Comparison of ENCODE assay signal across 1 fruit fly cellular context in genomic region chr3L:10033344-10033743, dm6.
A peak's percentile ranks its signal among the peaks of the same experiment; 100 is the strongest.
TF ChIP-seq lines count a peak whose summit lies in the region.

No protein-coding gene starts in this region.

TF ChIP-seq in whole organism, embryonic, 481 proteins besides CTCF, POLR2A, EP300 and RAD21 (continued from another document):
- TF ChIP-seq Doc2 (GFP tag; IDR thresholded peaks at IDR 0.05; lab: Robert Waterston, UW) (no peak), Gsc (GFP tag; IDR thresholded peaks at IDR 0.05; lab: Robert Waterston, UW) (no peak), Doc3 (GFP tag; IDR thresholded peaks at IDR 0.05; lab: Robert Waterston, UW; ENCODE audit: partially characterized antibody) (no peak), Mad (GFP tag; optimal IDR thresholded peaks at IDR 0.05; lab: Kevin White, UChicago) (no peak), Atf3 (GFP tag; optimal IDR thresholded peaks at IDR 0.05; lab: Kevin White, UChicago) (no peak), CG18764 (GFP tag; optimal IDR thresholded peaks at IDR 0.05; lab: Kevin White, UChicago) (no peak), CG43689 (GFP tag; IDR thresholded peaks at IDR 0.05; lab: Robert Waterston, UW) (no peak), jumu (GFP tag; optimal IDR thresholded peaks at IDR 0.05; lab: Kevin White, UChicago) (no peak), Xbp1 (GFP tag; optimal IDR thresholded peaks at IDR 0.05; lab: Kevin White, UChicago) (no peak), CG33557 (GFP tag; optimal IDR thresholded peaks at IDR 0.05; lab: Kevin White, UChicago) (no peak), CG11504 (tag; optimal IDR thresholded peaks at IDR 0.05; lab: Kevin White, UChicago) (peak; percentile 42), pzg (GFP tag; optimal IDR thresholded peaks at IDR 0.05; lab: Kevin White, UChicago) (no peak), Dek (tag; optimal IDR thresholded peaks at IDR 0.05; lab: Kevin White, UChicago) (no peak), Hr51 (GFP tag; optimal IDR thresholded peaks at IDR 0.05; lab: Kevin White, UChicago) (peak in 1 of 2 experiments; percentile 30), Dp (GFP tag; optimal IDR thresholded peaks at IDR 0.05; lab: Kevin White, UChicago) (no peak), CG11696 (GFP tag; IDR thresholded peaks at IDR 0.05; lab: Robert Waterston, UW) (no peak), ssp (GFP tag; IDR thresholded peaks at IDR 0.05; lab: Robert Waterston, UW) (no peak), CG3163 (GFP tag; optimal IDR thresholded peaks at IDR 0.05; lab: Kevin White, UChicago) (no peak), Oaz (GFP tag; IDR thresholded peaks at IDR 0.05; lab: Robert Waterston, UW) (no peak), ato (GFP tag; IDR thresholded peaks at IDR 0.05; lab: Robert Waterston, UW; ENCODE audit: partially characterized antibody) (no peak), CG14667 (GFP tag; IDR thresholded peaks at IDR 0.05; lab: Robert Waterston, UW) (no peak), Sin3A (optimal IDR thresholded peaks at IDR 0.05; lab: Kevin White, UChicago) (no peak), kah (GFP tag; optimal IDR thresholded peaks at IDR 0.05; lab: Kevin White, UChicago) (no peak), CG3838 (GFP tag; optimal IDR thresholded peaks at IDR 0.05; lab: Kevin White, UChicago) (no peak), CG7928 (GFP tag; optimal IDR thresholded peaks at IDR 0.05; lab: Kevin White, UChicago) (no peak), row (GFP tag; IDR thresholded peaks at IDR 0.05; lab: Robert Waterston, UW) (peak; percentile 58; the same call in 1 of the 3 replicates), Usf (GFP tag; optimal IDR thresholded peaks at IDR 0.05; lab: Kevin White, UChicago) (no peak), ems (GFP tag; optimal IDR thresholded peaks at IDR 0.05; lab: Kevin White, UChicago) (no peak), MBD-R2 (GFP tag; IDR thresholded peaks at IDR 0.05; lab: Robert Waterston, UW) (peak; percentile 14; the same call in 1 of the 2 replicates), sens (GFP tag; lab: Kevin White, UChicago) (peak; percentile 55), CG1647 (GFP tag; optimal IDR thresholded peaks at IDR 0.05; lab: Kevin White, UChicago) (no peak), HLHmδ (GFP tag; optimal IDR thresholded peaks at IDR 0.05; lab: Kevin White, UChicago) (no peak), CG6254 (GFP tag; optimal IDR thresholded peaks at IDR 0.05; lab: Kevin White, UChicago) (no peak), CG13424 (tag; optimal IDR thresholded peaks at IDR 0.05; lab: Kevin White, UChicago) (no peak), az2 (GFP tag; optimal IDR thresholded peaks at IDR 0.05; lab: Kevin White, UChicago) (no peak), ro (GFP tag; IDR thresholded peaks at IDR 0.05; lab: Robert Waterston, UW) (no peak), sim (GFP tag; IDR thresholded peaks at IDR 0.05; lab: Robert Waterston, UW) (no peak), dmrt99B (tag; optimal IDR thresholded peaks at IDR 0.05; lab: Kevin White, UChicago) (peak; percentile 33), sqz (GFP tag; optimal IDR thresholded peaks at IDR 0.05; lab: Kevin White, UChicago) (no peak), ken (GFP tag; IDR thresholded peaks at IDR 0.05; lab: Robert Waterston, UW) (no peak), Ravus (GFP tag; IDR thresholded peaks at IDR 0.05; lab: Robert Waterston, UW) (no peak), Atf-2 (GFP tag; optimal IDR thresholded peaks at IDR 0.05; lab: Kevin White, UChicago) (no peak), Ets65A (GFP tag; lab: Kevin White, UChicago) (no peak), shn (GFP tag; optimal IDR thresholded peaks at IDR 0.05; lab: Kevin White, UChicago) (no peak), tll (GFP tag; optimal IDR thresholded peaks at IDR 0.05; lab: Kevin White, UChicago) (no peak), ase (GFP tag; IDR thresholded peaks at IDR 0.05; lab: Robert Waterston, UW) (no peak), CG9932 (GFP tag; IDR thresholded peaks at IDR 0.05; lab: Robert Waterston, UW) (no peak), CG10565 (GFP tag; optimal IDR thresholded peaks at IDR 0.05; lab: Kevin White, UChicago) (no peak), otp (GFP tag; IDR thresholded peaks at IDR 0.05; lab: Robert Waterston, UW) (no peak), dysf (GFP tag; IDR thresholded peaks at IDR 0.05; lab: Robert Waterston, UW) (peak; percentile 45; the same call in 1 of the 3 replicates), fd102C (GFP tag; optimal IDR thresholded peaks at IDR 0.05; lab: Kevin White, UChicago) (no peak), sc (optimal IDR thresholded peaks at IDR 0.05; lab: Kevin White, UChicago) (no peak), sc (GFP tag; optimal IDR thresholded peaks at IDR 0.05; lab: Kevin White, UChicago) (no peak), CG17328 (GFP tag; IDR thresholded peaks at IDR 0.05; lab: Robert Waterston, UW) (no peak), CG3281 (GFP tag; optimal IDR thresholded peaks at IDR 0.05; lab: Kevin White, UChicago) (peak; percentile 20), Sry-δ (GFP tag; optimal IDR thresholded peaks at IDR 0.05; lab: Kevin White, UChicago) (no peak), bbx (GFP tag; IDR thresholded peaks at IDR 0.05; lab: Robert Waterston, UW; ENCODE audit: partially characterized antibody) (no peak), danr (GFP tag; IDR thresholded peaks at IDR 0.05; lab: Robert Waterston, UW) (no peak), Atf6 (GFP tag; IDR thresholded peaks at IDR 0.05; lab: Robert Waterston, UW) (peak; percentile 54), B-H2 (GFP tag; optimal IDR thresholded peaks at IDR 0.05; lab: Kevin White, UChicago) (no peak), Adf1 (GFP tag; IDR thresholded peaks at IDR 0.05; lab: Robert Waterston, UW) (no peak), CG9817 (tag; optimal IDR thresholded peaks at IDR 0.05; lab: Kevin White, UChicago) (no peak), Neu2 (GFP tag; optimal IDR thresholded peaks at IDR 0.05; lab: Kevin White, UChicago; ENCODE audit: borderline replicate concordance) (no peak), jing (GFP tag; optimal IDR thresholded peaks at IDR 0.05; lab: Kevin White, UChicago) (no peak), CG11093 (GFP tag; IDR thresholded peaks at IDR 0.05; lab: Robert Waterston, UW) (no peak), hb (GFP tag; IDR thresholded peaks at IDR 0.05; lab: Robert Waterston, UW; ENCODE audit: partially characterized antibody) (no peak), CG1832 (GFP tag; optimal IDR thresholded peaks at IDR 0.05; lab: Kevin White, UChicago) (no peak), ERR (GFP tag; optimal IDR thresholded peaks at IDR 0.05; lab: Kevin White, UChicago) (no peak), Hand (GFP tag; optimal IDR thresholded peaks at IDR 0.05; lab: Kevin White, UChicago) (peak; percentile 5), CG12942 (GFP tag; optimal IDR thresholded peaks at IDR 0.05; lab: Kevin White, UChicago) (no peak), D (optimal IDR thresholded peaks at IDR 0.05; lab: Kevin White, UChicago) (no peak), D (GFP tag; optimal IDR thresholded peaks at IDR 0.05; lab: Kevin White, UChicago) (no peak), CG10543 (GFP tag; optimal IDR thresholded peaks at IDR 0.05; lab: Kevin White, UChicago) (no peak), oc (tag; optimal IDR thresholded peaks at IDR 0.05; lab: Kevin White, UChicago) (no peak), CG3407 (GFP tag; optimal IDR thresholded peaks at IDR 0.05; lab: Kevin White, UChicago) (no peak), ci (GFP tag; IDR thresholded peaks at IDR 0.05; lab: Robert Waterston, UW) (no peak), abd-A (tag; optimal IDR thresholded peaks at IDR 0.05; lab: Kevin White, UChicago) (peak; percentile 11), knrl (GFP tag; IDR thresholded peaks at IDR 0.05; lab: Robert Waterston, UW; ENCODE audit: partially characterized antibody) (no peak), ara (GFP tag; IDR thresholded peaks at IDR 0.05; lab: Robert Waterston, UW) (no peak), HmgD (GFP tag; optimal IDR thresholded peaks at IDR 0.05; lab: Kevin White, UChicago) (no peak), CG2678 (tag; optimal IDR thresholded peaks at IDR 0.05; lab: Kevin White, UChicago) (peak; percentile 54), lola (GFP tag; optimal IDR thresholded peaks at IDR 0.05; lab: Kevin White, UChicago) (no peak), lilli (GFP tag; optimal IDR thresholded peaks at IDR 0.05; lab: Kevin White, UChicago) (no peak), yki (optimal IDR thresholded peaks at IDR 0.05; lab: Kevin White, UChicago) (no peak), CG42726 (GFP tag; IDR thresholded peaks at IDR 0.05; lab: Robert Waterston, UW; ENCODE audit: partially characterized antibody) (no peak), CG32767 (GFP tag; IDR thresholded peaks at IDR 0.05; lab: Robert Waterston, UW) (no peak), CG12391 (tag; optimal IDR thresholded peaks at IDR 0.05; lab: Kevin White, UChicago) (no peak), en (GFP tag; optimal IDR thresholded peaks at IDR 0.05; lab: Kevin White, UChicago) (no peak), Med (GFP tag; lab: Kevin White, UChicago) (no peak), ftz-f1 (GFP tag; optimal IDR thresholded peaks at IDR 0.05; lab: Kevin White, UChicago) (no peak), CG17359 (tag; optimal IDR thresholded peaks at IDR 0.05; lab: Kevin White, UChicago) (no peak), wek (GFP tag; optimal IDR thresholded peaks at IDR 0.05; lab: Kevin White, UChicago) (no peak), CG31388 (GFP tag; optimal IDR thresholded peaks at IDR 0.05; lab: Kevin White, UChicago) (no peak), slbo (GFP tag; IDR thresholded peaks at IDR 0.05; lab: Robert Waterston, UW) (peak; percentile 43; the same call in 1 of the 2 replicates), CG11695 (GFP tag; IDR thresholded peaks at IDR 0.05; lab: Robert Waterston, UW) (no peak), CG13894 (tag; optimal IDR thresholded peaks at IDR 0.05; lab: Kevin White, UChicago) (peak; percentile 33), CG9437 (GFP tag; optimal IDR thresholded peaks at IDR 0.05; lab: Kevin White, UChicago) (no peak), CG1603 (tag; optimal IDR thresholded peaks at IDR 0.05; lab: Kevin White, UChicago) (no peak), CG9727 (GFP tag; optimal IDR thresholded peaks at IDR 0.05; lab: Kevin White, UChicago) (no peak), CG17385 (GFP tag; optimal IDR thresholded peaks at IDR 0.05; lab: Kevin White, UChicago) (no peak), pb (GFP tag; optimal IDR thresholded peaks at IDR 0.05; lab: Kevin White, UChicago) (no peak), Ptx1 (GFP tag; IDR thresholded peaks at IDR 0.05; lab: Robert Waterston, UW) (0 out of 2 replicates have a peak, but pooled peaks have one; percentile 17), Rx (GFP tag; IDR thresholded peaks at IDR 0.05; lab: Robert Waterston, UW) (no peak), lab (GFP tag; optimal IDR thresholded peaks at IDR 0.05; lab: Kevin White, UChicago) (peak; percentile 61), tgo (GFP tag; IDR thresholded peaks at IDR 0.05; lab: Robert Waterston, UW) (peak; percentile 23; the same call in 1 of the 3 replicates), CG14014 (GFP tag; IDR thresholded peaks at IDR 0.05; lab: Robert Waterston, UW) (0 out of 2 replicates have a peak, but pooled peaks have one; percentile 18), vnd (GFP tag; IDR thresholded peaks at IDR 0.05; lab: Robert Waterston, UW; ENCODE audit: partially characterized antibody) (0 out of 3 replicates have a peak, but pooled peaks have one; percentile 24), CG2120 (GFP tag; optimal IDR thresholded peaks at IDR 0.05; lab: Kevin White, UChicago) (peak; percentile 57), prd (optimal IDR thresholded peaks at IDR 0.05; lab: Kevin White, UChicago) (no peak), prd (GFP tag; IDR thresholded peaks at IDR 0.05; lab: Robert Waterston, UW) (no peak), Bgb (GFP tag; IDR thresholded peaks at IDR 0.05; lab: Robert Waterston, UW; ENCODE audit: partially characterized antibody) (no peak), CrebB (tag; optimal IDR thresholded peaks at IDR 0.05; lab: Kevin White, UChicago) (no peak), zen2 (GFP tag; IDR thresholded peaks at IDR 0.05; lab: Robert Waterston, UW; ENCODE audit: partially characterized antibody) (no peak), Ssrp (tag; optimal IDR thresholded peaks at IDR 0.05; lab: Kevin White, UChicago) (no peak), stwl (tag; optimal IDR thresholded peaks at IDR 0.05; lab: Kevin White, UChicago) (no peak), C15 (GFP tag; IDR thresholded peaks at IDR 0.05; lab: Robert Waterston, UW) (no peak)
